In the genomic region with DNA sequence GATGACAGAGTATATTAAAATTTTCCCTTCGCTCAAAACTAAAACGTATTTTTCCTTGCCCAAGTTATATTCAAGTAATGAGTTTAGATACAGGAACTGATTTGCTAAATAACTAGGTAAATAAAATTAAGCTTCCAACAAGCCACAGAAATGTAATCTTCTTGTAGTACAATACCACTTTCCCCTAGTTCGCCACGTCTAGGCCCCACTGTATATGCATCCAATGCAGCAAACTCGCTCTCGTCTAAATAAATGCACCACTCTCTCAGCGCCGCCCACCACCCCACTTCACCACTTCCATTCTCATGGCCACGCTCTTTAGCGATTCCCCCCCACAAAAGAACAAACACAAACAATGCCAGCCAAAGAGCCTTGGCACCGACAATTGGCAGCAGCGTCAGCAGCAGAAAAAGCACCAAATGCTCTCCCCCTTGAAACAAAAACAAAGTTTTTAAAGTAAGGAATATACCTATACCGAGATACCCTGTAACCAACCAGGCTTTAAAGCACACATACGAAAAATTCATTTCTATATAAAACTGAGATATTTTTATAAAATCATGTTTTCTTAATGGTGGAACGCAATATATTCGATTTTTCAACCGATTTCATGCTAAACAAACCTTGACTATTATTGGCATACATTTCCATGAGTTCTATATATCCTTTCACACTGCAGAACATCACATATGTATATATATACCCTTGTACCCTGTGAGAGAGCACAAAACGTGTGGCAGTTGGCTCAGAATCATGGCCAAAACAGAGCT, we compare ENCODE assay signal across 2 fruit fly cellular contexts.
TF ChIP-seq lines count a peak whose summit lies in the region.

No protein-coding gene starts in this region.

TF ChIP-seq in whole organism, embryonic, 481 proteins besides CTCF, POLR2A, EP300 and RAD21 (continued from another document):
- 0 out of 2 replicates have a peak, but pooled peaks have one; percentile 44 for TF ChIP-seq Drgx (GFP tag; IDR thresholded peaks at IDR 0.05; lab: Robert Waterston, UW)
- TF ChIP-seq MBD-R2 (GFP tag; IDR thresholded peaks at IDR 0.05; lab: Robert Waterston, UW), result no peak
- no peak for TF ChIP-seq CG6272 (GFP tag; IDR thresholded peaks at IDR 0.05; lab: Robert Waterston, UW)
- TF ChIP-seq mam (GFP tag; optimal IDR thresholded peaks at IDR 0.05; lab: Kevin White, UChicago), result no peak
- TF ChIP-seq hb (GFP tag; IDR thresholded peaks at IDR 0.05; lab: Robert Waterston, UW; ENCODE audit: partially characterized antibody), result no peak
- no peak for TF ChIP-seq CG14441 (GFP tag; IDR thresholded peaks at IDR 0.05; lab: Robert Waterston, UW)
- no peak for TF ChIP-seq peb (GFP tag; IDR thresholded peaks at IDR 0.05; lab: Robert Waterston, UW)
- no peak for TF ChIP-seq scrt (GFP tag; optimal IDR thresholded peaks at IDR 0.05; lab: Kevin White, UChicago)
- TF ChIP-seq CG1792 (GFP tag; optimal IDR thresholded peaks at IDR 0.05; lab: Kevin White, UChicago), result no peak
- TF ChIP-seq CG7357 (GFP tag; IDR thresholded peaks at IDR 0.05; lab: Robert Waterston, UW), result no peak
- TF ChIP-seq Spps (tag; optimal IDR thresholded peaks at IDR 0.05; lab: Kevin White, UChicago), result no peak
- no peak for TF ChIP-seq CrebB (tag; optimal IDR thresholded peaks at IDR 0.05; lab: Kevin White, UChicago)
- no peak for TF ChIP-seq gem (tag; optimal IDR thresholded peaks at IDR 0.05; lab: Kevin White, UChicago)
- TF ChIP-seq ind (GFP tag; optimal IDR thresholded peaks at IDR 0.05; lab: Kevin White, UChicago), result no peak
- no peak for TF ChIP-seq nmo (GFP tag; optimal IDR thresholded peaks at IDR 0.05; lab: Kevin White, UChicago)
- no peak for TF ChIP-seq wdn (GFP tag; IDR thresholded peaks at IDR 0.05; lab: Robert Waterston, UW)
- TF ChIP-seq hkb (optimal IDR thresholded peaks at IDR 0.05; lab: Kevin White, UChicago), result no peak
- no peak for TF ChIP-seq hkb (GFP tag; IDR thresholded peaks at IDR 0.05; lab: Robert Waterston, UW)
- TF ChIP-seq sr (GFP tag; IDR thresholded peaks at IDR 0.05; lab: Robert Waterston, UW), result 0 out of 3 replicates have a peak, but pooled peaks have one; percentile 13
- no peak for TF ChIP-seq CG12219 (GFP tag; optimal IDR thresholded peaks at IDR 0.05; lab: Kevin White, UChicago)
- no peak for TF ChIP-seq pzg (GFP tag; optimal IDR thresholded peaks at IDR 0.05; lab: Kevin White, UChicago)
- TF ChIP-seq cato (GFP tag; optimal IDR thresholded peaks at IDR 0.05; lab: Kevin White, UChicago; ENCODE audit: borderline replicate concordance), result no peak
- TF ChIP-seq az2 (GFP tag; optimal IDR thresholded peaks at IDR 0.05; lab: Kevin White, UChicago), result no peak
- no peak for TF ChIP-seq Sry-δ (GFP tag; optimal IDR thresholded peaks at IDR 0.05; lab: Kevin White, UChicago)
- TF ChIP-seq Ets65A (GFP tag; lab: Kevin White, UChicago), result peak; percentile 46
- no peak for TF ChIP-seq vfl (GFP tag; optimal IDR thresholded peaks at IDR 0.05; lab: Kevin White, UChicago)
- TF ChIP-seq Med (GFP tag; lab: Kevin White, UChicago), result peak; percentile 32
- TF ChIP-seq CG3163 (GFP tag; optimal IDR thresholded peaks at IDR 0.05; lab: Kevin White, UChicago), result no peak
- TF ChIP-seq CG3995 (GFP tag; optimal IDR thresholded peaks at IDR 0.05; lab: Kevin White, UChicago), result no peak
- no peak for TF ChIP-seq CG4282 (GFP tag; optimal IDR thresholded peaks at IDR 0.05; lab: Kevin White, UChicago)
- no peak for TF ChIP-seq fd64A (GFP tag; optimal IDR thresholded peaks at IDR 0.05; lab: Kevin White, UChicago)
- TF ChIP-seq crol (GFP tag; IDR thresholded peaks at IDR 0.05; lab: Robert Waterston, UW), result peak; percentile 52; the same call in 1 of the 2 replicates
- TF ChIP-seq chinmo (GFP tag; IDR thresholded peaks at IDR 0.05; lab: Robert Waterston, UW; ENCODE audit: partially characterized antibody), result 0 out of 4 replicates have a peak, but pooled peaks have one; percentile 31
- TF ChIP-seq CG10543 (GFP tag; optimal IDR thresholded peaks at IDR 0.05; lab: Kevin White, UChicago), result no peak
- TF ChIP-seq ro (GFP tag; IDR thresholded peaks at IDR 0.05; lab: Robert Waterston, UW), result no peak
- TF ChIP-seq Stat92E (GFP tag; optimal IDR thresholded peaks at IDR 0.05; lab: Kevin White, UChicago), result no peak
- no peak for TF ChIP-seq CG16779 (GFP tag; IDR thresholded peaks at IDR 0.05; lab: Robert Waterston, UW)
- TF ChIP-seq CG2202 (tag; optimal IDR thresholded peaks at IDR 0.05; lab: Kevin White, UChicago), result no peak
- TF ChIP-seq CG34376 (GFP tag; optimal IDR thresholded peaks at IDR 0.05; lab: Kevin White, UChicago), result no peak
- no peak for TF ChIP-seq slbo (GFP tag; IDR thresholded peaks at IDR 0.05; lab: Robert Waterston, UW)
- no peak for TF ChIP-seq ttk (GFP tag; IDR thresholded peaks at IDR 0.05; lab: Robert Waterston, UW)
- peak; percentile 20; the same call in 1 of the 2 replicates for TF ChIP-seq Xrp1 (GFP tag; IDR thresholded peaks at IDR 0.05; lab: Robert Waterston, UW)
- TF ChIP-seq kni (GFP tag; optimal IDR thresholded peaks at IDR 0.05; lab: Kevin White, UChicago), result no peak

TF ChIP-seq in whole organism, prepupa, 60 proteins besides CTCF, POLR2A, EP300 and RAD21 (continued from another document):
- TF ChIP-seq CG10669 (GFP tag; optimal IDR thresholded peaks at IDR 0.05; lab: Kevin White, UChicago), result peak; percentile 18
- TF ChIP-seq ss (GFP tag; optimal IDR thresholded peaks at IDR 0.05; lab: Kevin White, UChicago), result peak in 1 of 2 experiments; percentile 17
- TF ChIP-seq spab (GFP tag; optimal IDR thresholded peaks at IDR 0.05; lab: Kevin White, UChicago), result peak; percentile 13
- peak; percentile 21 for TF ChIP-seq acj6 (GFP tag; optimal IDR thresholded peaks at IDR 0.05; lab: Kevin White, UChicago)
- no peak for TF ChIP-seq CG11762 (GFP tag; optimal IDR thresholded peaks at IDR 0.05; lab: Kevin White, UChicago; ENCODE audit: insufficient read depth)
- no peak for TF ChIP-seq CG7368 (GFP tag; optimal IDR thresholded peaks at IDR 0.05; lab: Kevin White, UChicago)
- no peak for TF ChIP-seq CG8319 (GFP tag; optimal IDR thresholded peaks at IDR 0.05; lab: Kevin White, UChicago)
- no peak for TF ChIP-seq lz (GFP tag; optimal IDR thresholded peaks at IDR 0.05; lab: Kevin White, UChicago)
- peak; percentile 18 for TF ChIP-seq OdsH (GFP tag; optimal IDR thresholded peaks at IDR 0.05; lab: Kevin White, UChicago)
- TF ChIP-seq CG31627 (GFP tag; optimal IDR thresholded peaks at IDR 0.05; lab: Kevin White, UChicago), result no peak
- TF ChIP-seq Sox102F (GFP tag; optimal IDR thresholded peaks at IDR 0.05; lab: Kevin White, UChicago), result no peak
- TF ChIP-seq salr (GFP tag; optimal IDR thresholded peaks at IDR 0.05; lab: Kevin White, UChicago), result no peak
- no peak for TF ChIP-seq CG6276 (GFP tag; optimal IDR thresholded peaks at IDR 0.05; lab: Kevin White, UChicago)
- peak; percentile 29 for TF ChIP-seq Sox14 (GFP tag; optimal IDR thresholded peaks at IDR 0.05; lab: Kevin White, UChicago)
- no peak for TF ChIP-seq Eip93F (GFP tag; optimal IDR thresholded peaks at IDR 0.05; lab: Kevin White, UChicago)
- TF ChIP-seq topi (GFP tag; optimal IDR thresholded peaks at IDR 0.05; lab: Kevin White, UChicago), result peak; percentile 30
- peak; percentile 40 for TF ChIP-seq Ets96B (tag; optimal IDR thresholded peaks at IDR 0.05; lab: Kevin White, UChicago)
- TF ChIP-seq Gug (GFP tag; IDR thresholded peaks at IDR 0.05; lab: Robert Waterston, UW), result no peak
- no peak for TF ChIP-seq Ets21C (GFP tag; optimal IDR thresholded peaks at IDR 0.05; lab: Kevin White, UChicago)
- TF ChIP-seq CG11294 (GFP tag; IDR thresholded peaks at IDR 0.05; lab: Robert Waterston, UW), result peak; percentile 20; the same call in 1 of the 2 replicates
- TF ChIP-seq Smox (GFP tag; optimal IDR thresholded peaks at IDR 0.05; lab: Kevin White, UChicago), result no peak
- no peak for TF ChIP-seq net (GFP tag; optimal IDR thresholded peaks at IDR 0.05; lab: Kevin White, UChicago)
- no peak for TF ChIP-seq pdm3 (GFP tag; optimal IDR thresholded peaks at IDR 0.05; lab: Kevin White, UChicago)
- TF ChIP-seq Met (GFP tag; optimal IDR thresholded peaks at IDR 0.05; lab: Kevin White, UChicago), result peak; percentile 5
- no peak for TF ChIP-seq CG6792 (GFP tag; optimal IDR thresholded peaks at IDR 0.05; lab: Kevin White, UChicago)
- no peak for TF ChIP-seq Hr39 (GFP tag; optimal IDR thresholded peaks at IDR 0.05; lab: Kevin White, UChicago)
- TF ChIP-seq dsx (GFP tag; optimal IDR thresholded peaks at IDR 0.05; lab: Kevin White, UChicago; ENCODE audit: poor library complexity, severe bottlenecking), result no peak
- TF ChIP-seq CG11902 (GFP tag; optimal IDR thresholded peaks at IDR 0.05; lab: Kevin White, UChicago), result no peak
- TF ChIP-seq fkh (GFP tag; optimal IDR thresholded peaks at IDR 0.05; lab: Kevin White, UChicago), result no peak
- TF ChIP-seq svp (GFP tag; lab: Kevin White, UChicago), result peak; percentile 46
- TF ChIP-seq CG16779 (tag; optimal IDR thresholded peaks at IDR 0.05; lab: Kevin White, UChicago), result no peak
- no peak for TF ChIP-seq dac (GFP tag; optimal IDR thresholded peaks at IDR 0.05; lab: Kevin White, UChicago)
- TF ChIP-seq CG3919 (GFP tag; optimal IDR thresholded peaks at IDR 0.05; lab: Kevin White, UChicago), result peak; percentile 23
- TF ChIP-seq CG34406 (GFP tag; optimal IDR thresholded peaks at IDR 0.05; lab: Kevin White, UChicago), result peak; percentile 2
- TF ChIP-seq CG8632 (GFP tag; optimal IDR thresholded peaks at IDR 0.05; lab: Kevin White, UChicago), result peak; percentile 3
- no peak for TF ChIP-seq vri (GFP tag; optimal IDR thresholded peaks at IDR 0.05; lab: Kevin White, UChicago)
